Worm (Caenorhabditis elegans): ENCODE data around the gene frpr-9.

Gene frpr-9

DNA sequence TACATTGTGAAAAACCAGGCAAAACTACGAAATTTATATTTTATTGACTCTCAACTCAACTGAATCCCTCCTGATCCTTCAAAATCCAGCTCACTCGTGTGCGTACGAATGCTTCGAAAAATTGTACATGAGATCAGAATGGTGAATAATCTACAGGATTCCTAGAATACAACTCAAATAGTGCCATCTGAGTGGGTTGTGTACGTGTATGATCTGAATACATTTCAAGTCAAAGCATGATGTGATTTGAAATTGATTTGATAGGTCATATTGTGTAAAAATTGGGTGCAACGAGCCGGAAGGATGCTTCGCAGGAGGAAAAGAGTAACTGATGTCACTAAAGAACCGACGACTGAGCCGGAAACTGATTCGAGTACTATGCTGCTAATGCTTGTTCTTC lies 18.9 kb downstream of the frpr-9 start:
- TF ChIP-seq M03D4.4 (tag; optimal IDR thresholded peaks at IDR 0.05) (no peak), sem-2 (GFP tag; optimal IDR thresholded peaks at IDR 0.05) (no peak), sptf-1 (tag; optimal IDR thresholded peaks at IDR 0.05) (no peak), tbx-8 (GFP tag; optimal IDR thresholded peaks at IDR 0.05) (no peak), unc-120 (tag; optimal IDR thresholded peaks at IDR 0.05; ENCODE audit: poor library complexity, severe bottlenecking) (no peak), hlh-1 (tag; optimal IDR thresholded peaks at IDR 0.05) (no peak), flh-1 (GFP tag; optimal IDR thresholded peaks at IDR 0.05) (no peak), bed-3 (GFP tag; optimal IDR thresholded peaks at IDR 0.05) (no peak), mab-5 (tag; optimal IDR thresholded peaks at IDR 0.05) (no peak), ztf-11 (tag; optimal IDR thresholded peaks at IDR 0.05) (no peak), zip-8 (tag; optimal IDR thresholded peaks at IDR 0.05) (no peak), lsy-2 (tag; optimal IDR thresholded peaks at IDR 0.05) (no peak), nhr-2 (tag; optimal IDR thresholded peaks at IDR 0.05) (no peak), elt-1 (tag; optimal IDR thresholded peaks at IDR 0.05; ENCODE audit: borderline replicate concordance, insufficient read depth) (no peak), ceh-43 (GFP tag; optimal IDR thresholded peaks at IDR 0.05) (no peak), snpc-4 (tag; optimal IDR thresholded peaks at IDR 0.05) (no peak), lin-32 (GFP tag; optimal IDR thresholded peaks at IDR 0.05) (no peak), unc-39 (tag; optimal IDR thresholded peaks at IDR 0.05) (no peak), drap-1 (GFP tag; optimal IDR thresholded peaks at IDR 0.05) (no peak), nhr-12 (tag; optimal IDR thresholded peaks at IDR 0.05) (no peak)

DNA sequence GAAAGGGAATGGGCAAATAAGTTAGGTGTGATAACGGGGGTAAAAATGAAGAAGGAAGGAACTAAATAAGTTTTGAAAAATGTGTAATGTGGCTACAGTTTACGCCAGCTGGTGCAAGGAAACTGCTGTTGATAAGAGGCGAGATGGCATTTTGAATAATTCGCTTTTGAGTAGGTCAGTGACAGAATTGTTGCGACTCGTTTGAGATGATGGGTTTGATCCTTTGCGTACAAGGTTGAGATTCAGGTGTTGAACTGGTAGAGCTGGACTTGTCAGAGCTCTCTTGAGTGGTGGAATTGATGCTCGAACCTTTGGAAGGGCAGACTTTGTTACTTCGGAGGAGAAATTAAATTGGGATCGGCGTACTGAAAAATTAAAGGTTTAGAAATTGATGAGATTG lies 19.9 kb downstream of the frpr-9 start:
- no peak for TF ChIP-seq ceh-83 (GFP tag; optimal IDR thresholded peaks at IDR 0.05)
- TF ChIP-seq mep-1 (tag; optimal IDR thresholded peaks at IDR 0.05): no peak
- TF ChIP-seq elt-1 (tag; optimal IDR thresholded peaks at IDR 0.05; ENCODE audit: borderline replicate concordance, insufficient read depth): no peak
- no peak for TF ChIP-seq unc-39 (tag; optimal IDR thresholded peaks at IDR 0.05)

DNA sequence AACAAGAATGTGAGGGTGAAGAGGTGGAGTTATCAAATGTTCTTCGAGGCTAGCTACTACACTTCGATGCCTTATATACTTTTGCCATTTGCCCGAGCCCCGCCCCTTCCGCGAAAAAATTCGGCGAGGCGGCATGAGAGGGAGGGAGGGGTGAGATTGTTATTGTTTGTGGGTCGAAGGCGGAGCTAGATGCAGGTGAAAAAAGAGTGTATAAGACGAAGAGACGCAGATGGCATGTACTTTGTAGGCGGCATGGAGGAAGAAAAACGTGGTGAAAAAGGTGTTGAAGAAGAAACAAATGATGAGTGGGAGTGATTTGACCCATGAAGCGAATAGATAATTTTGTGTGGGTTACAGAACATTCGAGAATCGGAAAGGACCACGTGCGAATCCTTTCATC lies 20.5 kb downstream of the frpr-9 start, which contains the start of gene C13G3.1:
C13G3.1 (minus strand) TSS at position 47 of the 400 bp plus-strand sequence.
- no peak for TF ChIP-seq ces-1 (GFP tag; optimal IDR thresholded peaks at IDR 0.05)
- TF ChIP-seq zip-8 (tag; optimal IDR thresholded peaks at IDR 0.05): no peak
- TF ChIP-seq M03D4.4 (tag; optimal IDR thresholded peaks at IDR 0.05): no peak
- no peak for TF ChIP-seq tbx-8 (GFP tag; optimal IDR thresholded peaks at IDR 0.05)
- TF ChIP-seq lsy-2 (tag; optimal IDR thresholded peaks at IDR 0.05): no peak
- TF ChIP-seq nhr-12 (tag; optimal IDR thresholded peaks at IDR 0.05): no peak
- TF ChIP-seq unc-62 (GFP tag; optimal IDR thresholded peaks at IDR 0.05): no peak
- no peak for TF ChIP-seq ceh-39 (tag; optimal IDR thresholded peaks at IDR 0.05)
- no peak for TF ChIP-seq ham-2 (GFP tag; optimal IDR thresholded peaks at IDR 0.05)
- TF ChIP-seq ztf-11 (tag; optimal IDR thresholded peaks at IDR 0.05): no peak
- no peak for TF ChIP-seq pha-4 (tag; optimal IDR thresholded peaks at IDR 0.05)
- no peak for TF ChIP-seq mls-2 (tag; optimal IDR thresholded peaks at IDR 0.05)
- no peak for TF ChIP-seq nhr-76 (tag; optimal IDR thresholded peaks at IDR 0.05)
- TF ChIP-seq flh-1 (GFP tag; optimal IDR thresholded peaks at IDR 0.05): no peak
- no peak for TF ChIP-seq mab-5 (tag; optimal IDR thresholded peaks at IDR 0.05)
- TF ChIP-seq nhr-237 (tag; optimal IDR thresholded peaks at IDR 0.05): no peak
- TF ChIP-seq lin-32 (GFP tag; optimal IDR thresholded peaks at IDR 0.05): no peak

DNA sequence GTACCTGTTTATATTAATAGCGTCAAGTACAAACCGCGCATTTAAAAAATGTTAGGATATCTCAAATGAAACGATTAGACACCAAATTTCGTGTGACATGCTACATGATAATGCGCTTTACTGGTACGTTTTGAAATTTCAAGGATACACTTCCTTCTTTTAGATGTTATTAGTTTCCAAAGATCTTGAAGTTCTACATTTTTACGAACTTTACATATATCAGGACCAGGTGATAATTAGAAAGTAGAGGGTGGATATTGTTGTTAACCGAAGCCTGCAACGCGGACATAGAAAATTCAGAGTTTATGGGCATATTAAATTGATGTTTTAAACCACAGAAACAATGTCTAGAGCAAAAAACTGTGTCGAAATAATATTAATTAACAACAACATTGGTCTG lies 21.3 kb downstream of the frpr-9 start:
- no peak for TF ChIP-seq elt-1 (tag; optimal IDR thresholded peaks at IDR 0.05; ENCODE audit: borderline replicate concordance, insufficient read depth)
- TF ChIP-seq unc-120 (tag; optimal IDR thresholded peaks at IDR 0.05; ENCODE audit: poor library complexity, severe bottlenecking): no peak
- no peak for TF ChIP-seq mep-1 (tag; optimal IDR thresholded peaks at IDR 0.05)
- TF ChIP-seq bed-3 (GFP tag; optimal IDR thresholded peaks at IDR 0.05): no peak
- TF ChIP-seq blmp-1 (tag; optimal IDR thresholded peaks at IDR 0.05): no peak

DNA sequence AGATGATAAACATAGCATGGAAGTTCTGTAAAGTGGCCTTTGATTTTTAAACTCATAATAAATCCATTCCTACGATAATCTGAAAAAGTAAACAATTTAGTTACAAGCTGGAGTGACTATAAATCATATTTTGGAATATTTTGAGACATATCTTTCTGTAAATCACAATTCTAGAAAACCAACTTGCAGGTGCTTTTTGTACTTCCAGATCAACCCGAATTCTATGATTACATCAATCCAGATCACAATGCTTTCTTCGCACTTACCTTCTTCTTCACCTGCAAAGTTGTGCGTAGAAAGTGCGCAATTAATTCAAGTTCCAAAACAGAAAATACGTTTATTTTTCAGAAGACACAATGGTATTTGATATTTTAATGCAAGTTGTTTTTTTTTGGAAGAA lies 22.9 kb downstream of the frpr-9 start:
- no peak for TF ChIP-seq unc-39 (tag; optimal IDR thresholded peaks at IDR 0.05)
- TF ChIP-seq sptf-1 (tag; optimal IDR thresholded peaks at IDR 0.05): no peak
- no peak for TF ChIP-seq sem-2 (GFP tag; optimal IDR thresholded peaks at IDR 0.05)
- no peak for TF ChIP-seq bed-3 (GFP tag; optimal IDR thresholded peaks at IDR 0.05)
- TF ChIP-seq nhr-28 (tag; optimal IDR thresholded peaks at IDR 0.05): no peak
- no peak for TF ChIP-seq tbx-8 (GFP tag; optimal IDR thresholded peaks at IDR 0.05)
- TF ChIP-seq M03D4.4 (tag; optimal IDR thresholded peaks at IDR 0.05): no peak
- TF ChIP-seq flh-1 (GFP tag; optimal IDR thresholded peaks at IDR 0.05): no peak
- no peak for TF ChIP-seq pha-4 (tag; optimal IDR thresholded peaks at IDR 0.05)
- no peak for TF ChIP-seq snpc-4 (tag; optimal IDR thresholded peaks at IDR 0.05)
- TF ChIP-seq mls-2 (tag; optimal IDR thresholded peaks at IDR 0.05): no peak
- no peak for TF ChIP-seq ham-2 (GFP tag; optimal IDR thresholded peaks at IDR 0.05)
- no peak for TF ChIP-seq ceh-43 (GFP tag; optimal IDR thresholded peaks at IDR 0.05)
- no peak for TF ChIP-seq lin-32 (GFP tag; optimal IDR thresholded peaks at IDR 0.05)
- no peak for TF ChIP-seq nhr-12 (tag; optimal IDR thresholded peaks at IDR 0.05)

Measured in whole organism, mixed stage, embryonic.